Worm (Caenorhabditis elegans) whole organism, L1 larva: ENCODE measurements around the gene F28A12.10.

Experiments
- C04F5.9 ChIP-seq: sonication (generic microtip); optimal IDR thresholded peaks from 2 replicates; lab custom pipeline; 2016; ENCODE audit warnings: missing genetic modification characterization, missing compliant biosample characterization
- C16A3.4 ChIP-seq: fragments of 150-350 bp; optimal IDR thresholded peaks from 2 replicates; lab custom pipeline; 2014; ENCODE audit warnings: missing biosample characterization, missing genetic modification characterization
- C34B4.2 ChIP-seq: sonication (generic microtip); optimal IDR thresholded peaks from 2 replicates; lab custom pipeline; 2017; ENCODE audit warnings: mild to moderate bottlenecking, missing genetic modification characterization, missing compliant biosample characterization
- Y116A8C.19 ChIP-seq: sonication (generic microtip); optimal IDR thresholded peaks from 2 replicates; lab custom pipeline; 2016; ENCODE audit warnings: missing compliant biosample characterization, missing genetic modification characterization, borderline replicate concordance
- aha-1 ChIP-seq: fragments of 150-350 bp; optimal IDR thresholded peaks from 2 replicates; lab custom pipeline; 2014; ENCODE audit warnings: missing biosample characterization, missing genetic modification characterization
- blmp-1 ChIP-seq: fragments of 150-350 bp; optimal IDR thresholded peaks from 2 replicates; lab custom pipeline; 2014; ENCODE audit warnings: missing biosample characterization, missing genetic modification characterization
- ceh-63 ChIP-seq: fragments of 200-800 bp; sonication (Bioruptor generic); optimal IDR thresholded peaks from 2 replicates; lab custom pipeline; 2018; ENCODE audit warnings: mild to moderate bottlenecking, missing genetic modification characterization, missing compliant biosample characterization
- ceh-82 ChIP-seq, 3 experiments: fragments of 150-350 bp in 1 of 3; sonication (generic microtip) in 2 of 3; optimal IDR thresholded peaks; 2 replicates each; lab custom pipeline; 2014 to 2017; ENCODE audit warnings: missing biosample characterization in 3 of 3, missing genetic modification characterization in 3 of 3
- ceh-88 ChIP-seq: fragments of 200-800 bp; sonication (Bioruptor generic); IDR thresholded peaks from 2 replicates; pipeline ENCODE4 v1.3.6; 2022; ENCODE audit warnings: missing genetic modification characterization, missing compliant biosample characterization
- ceh-90 ChIP-seq: sonication (generic microtip); optimal IDR thresholded peaks from 2 replicates; lab custom pipeline; 2016; ENCODE audit warnings: missing genetic modification characterization, missing compliant biosample characterization
- efl-1 ChIP-seq, 4 experiments: fragments of 150-350 bp; optimal IDR thresholded peaks in 3 of 4; peaks in 1 of 4; 1 replicate in 1 of 4; 2 replicates in 3 of 4; lab custom pipeline; 2014; ENCODE audit warnings: missing biosample characterization in 2 of 4, missing genetic modification characterization in 2 of 4, missing genetic modification reagents in 2 of 4
- egl-13 ChIP-seq: sonication (generic microtip); optimal IDR thresholded peaks from 2 replicates; lab custom pipeline; 2016; ENCODE audit warnings: missing genotype, missing genetic modification reagents, missing genetic modification characterization, missing compliant biosample characterization
- egl-27 ChIP-seq, 2 experiments: fragments of 150-350 bp in 1 of 2; sonication (generic microtip); optimal IDR thresholded peaks; 3 replicates each; lab custom pipeline; 2017 to 2018; ENCODE audit warnings: missing biosample characterization in 2 of 2, missing genetic modification characterization in 2 of 2, missing genetic modification reagents in 2 of 2
- elt-2 ChIP-seq: sonication (generic microtip); optimal IDR thresholded peaks from 2 replicates; lab custom pipeline; 2016; ENCODE audit warnings: missing genetic modification characterization, mild to moderate bottlenecking, inconsistent platforms, missing compliant biosample characterization, missing genetic modification reagents
- elt-3 ChIP-seq, 6 experiments: fragments of 150-350 bp in 1 of 6; sonication (generic microtip); optimal IDR thresholded peaks; 2 replicates each; lab custom pipeline; 2017 to 2018; ENCODE audit warnings: missing biosample characterization in 6 of 6, missing genetic modification characterization in 6 of 6, inconsistent platforms in 1 of 6
- ets-5 ChIP-seq: fragments of 200-800 bp; sonication (Bioruptor generic); IDR thresholded peaks from 2 replicates; pipeline ENCODE4 v1.3.6; 2022; ENCODE audit warnings: missing genetic modification characterization, missing compliant biosample characterization
- fkh-10 ChIP-seq: sonication (generic microtip); optimal IDR thresholded peaks from 2 replicates; lab custom pipeline; 2017; ENCODE audit warnings: missing biosample characterization, missing genetic modification reagents, missing genetic modification characterization
- fkh-8 ChIP-seq: sonication (generic microtip); optimal IDR thresholded peaks from 2 replicates; lab custom pipeline; 2016; ENCODE audit warnings: mild to moderate bottlenecking, missing genetic modification characterization, missing compliant biosample characterization
- hlh-4 ChIP-seq: sonication (generic microtip); optimal IDR thresholded peaks from 2 replicates; lab custom pipeline; 2016; ENCODE audit warnings: mild to moderate bottlenecking, missing genetic modification characterization, missing compliant biosample characterization
- jun-1 ChIP-seq: fragments of 150-350 bp; optimal IDR thresholded peaks from 2 replicates; lab custom pipeline; 2014; ENCODE audit warnings: missing biosample characterization, missing genetic modification reagents, missing genetic modification characterization
- lin-13 ChIP-seq: fragments of 150-350 bp; optimal IDR thresholded peaks from 2 replicates; lab custom pipeline; 2014; ENCODE audit warnings: missing biosample characterization, missing genetic modification reagents, missing genetic modification characterization
- lin-14 ChIP-seq: fragments of 200-800 bp; sonication (Bioruptor generic); optimal IDR thresholded peaks from 2 replicates; lab custom pipeline; 2018; ENCODE audit warnings: mild to moderate bottlenecking, missing genetic modification characterization, moderate library complexity, missing compliant biosample characterization
- lin-35 ChIP-seq, 2 experiments: fragments of 150-350 bp; optimal IDR thresholded peaks; 2 replicates each; lab custom pipeline; 2014; ENCODE audit warnings: missing biosample characterization in 2 of 2, missing genetic modification characterization in 2 of 2, missing genetic modification reagents in 2 of 2
- lin-39 ChIP-seq: fragments of 150-350 bp; optimal IDR thresholded peaks from 2 replicates; lab custom pipeline; 2014; ENCODE audit warnings: missing biosample characterization, missing genetic modification reagents, missing genetic modification characterization
- lir-3 ChIP-seq: sonication (generic microtip); optimal IDR thresholded peaks from 2 replicates; lab custom pipeline; 2016; ENCODE audit warnings: mild to moderate bottlenecking, missing genetic modification characterization, moderate library complexity, missing compliant biosample characterization; ENCODE audit not compliant: poor library complexity
- lsy-2 ChIP-seq, 2 experiments: fragments of 150-350 bp; optimal IDR thresholded peaks; 2 replicates each; lab custom pipeline; 2014; ENCODE audit warnings: missing biosample characterization in 2 of 2, missing genetic modification characterization in 2 of 2
- mab-9 ChIP-seq: fragments of 200-800 bp; sonication (Bioruptor generic); IDR thresholded peaks from 2 replicates; pipeline ENCODE4 v1.3.6; 2022; ENCODE audit warnings: missing genetic modification reagents, missing genetic modification characterization, missing compliant biosample characterization
- mep-1 ChIP-seq: fragments of 150-350 bp; optimal IDR thresholded peaks from 2 replicates; lab custom pipeline; 2014; ENCODE audit warnings: missing biosample characterization, missing genetic modification characterization
- nhr-19 ChIP-seq: fragments of 200-800 bp; sonication (Bioruptor generic); conservative IDR thresholded peaks from 2 replicates; pipeline ENCODE4 v1.3.6; 2022; ENCODE audit warnings: missing genetic modification characterization, missing compliant biosample characterization
- nhr-20 ChIP-seq: sonication (generic microtip); optimal IDR thresholded peaks from 2 replicates; lab custom pipeline; 2016; ENCODE audit warnings: mild to moderate bottlenecking, missing genetic modification characterization, missing compliant biosample characterization
- nhr-237 ChIP-seq: fragments of 150-350 bp; optimal IDR thresholded peaks from 2 replicates; lab custom pipeline; 2014; ENCODE audit warnings: missing biosample characterization, missing genetic modification characterization
- nhr-47 ChIP-seq: sonication (generic microtip); optimal IDR thresholded peaks from 2 replicates; lab custom pipeline; 2016; ENCODE audit warnings: mild to moderate bottlenecking, missing genetic modification characterization, moderate library complexity, missing compliant biosample characterization
- nhr-71 ChIP-seq: sonication (generic microtip); optimal IDR thresholded peaks from 2 replicates; lab custom pipeline; 2016; ENCODE audit warnings: mild to moderate bottlenecking, missing genetic modification characterization, moderate library complexity, missing compliant biosample characterization
- nhr-84 ChIP-seq: sonication (generic microtip); optimal IDR thresholded peaks from 2 replicates; lab custom pipeline; 2017; ENCODE audit warnings: missing biosample characterization, missing genetic modification characterization
- nhr-85 ChIP-seq: sonication (generic microtip); peaks from one replicate; lab custom pipeline; 2016; ENCODE audit warnings: missing genetic modification characterization, inconsistent platforms, missing compliant biosample characterization
- nhr-90 ChIP-seq: sonication (generic microtip); optimal IDR thresholded peaks from 2 replicates; lab custom pipeline; 2016; ENCODE audit warnings: mild to moderate bottlenecking, missing genetic modification characterization, missing compliant biosample characterization; ENCODE audit not compliant: poor library complexity
- rnt-1 ChIP-seq: sonication (generic microtip); optimal IDR thresholded peaks from 2 replicates; lab custom pipeline; 2016; ENCODE audit warnings: mild to moderate bottlenecking, missing genetic modification characterization, moderate library complexity, missing compliant biosample characterization
- sptf-1 ChIP-seq: fragments of 150-350 bp; optimal IDR thresholded peaks from 2 replicates; lab custom pipeline; 2014; ENCODE audit warnings: missing biosample characterization, missing genetic modification characterization
- swsn-7 ChIP-seq: sonication (generic microtip); optimal IDR thresholded peaks from 2 replicates; lab custom pipeline; 2016; ENCODE audit warnings: missing genetic modification characterization, missing compliant biosample characterization
- tbx-2 ChIP-seq: sonication (generic microtip); optimal IDR thresholded peaks from 2 replicates; lab custom pipeline; 2016; ENCODE audit warnings: missing genetic modification characterization, missing compliant biosample characterization
- tlp-1 ChIP-seq: fragments of 150-350 bp; optimal IDR thresholded peaks from 2 replicates; lab custom pipeline; 2014; ENCODE audit warnings: missing biosample characterization, missing genetic modification characterization
- unc-130 ChIP-seq: fragments of 150-350 bp; optimal IDR thresholded peaks from 2 replicates; lab custom pipeline; 2017; ENCODE audit warnings: missing biosample characterization, missing genetic modification characterization, inconsistent platforms
- unc-30 ChIP-seq: sonication (generic microtip); optimal IDR thresholded peaks from 2 replicates; lab custom pipeline; 2017; ENCODE audit warnings: missing biosample characterization, missing genetic modification characterization
- unc-86 ChIP-seq: sonication (generic microtip); optimal IDR thresholded peaks from 2 replicates; lab custom pipeline; 2016; ENCODE audit warnings: missing genetic modification characterization, missing compliant biosample characterization
- xbp-1 ChIP-seq: sonication (generic microtip); optimal IDR thresholded peaks from 2 replicates; lab custom pipeline; 2016; ENCODE audit warnings: missing genetic modification characterization, missing compliant biosample characterization
- zag-1 ChIP-seq: fragments of 150-350 bp; optimal IDR thresholded peaks from 2 replicates; lab custom pipeline; 2014; ENCODE audit warnings: missing biosample characterization, missing genetic modification characterization
- zip-4 ChIP-seq: fragments of 200-800 bp; sonication (Bioruptor generic); optimal IDR thresholded peaks from 2 replicates; lab custom pipeline; 2018; ENCODE audit warnings: mild to moderate bottlenecking, missing genetic modification characterization, moderate library complexity, missing compliant biosample characterization

The F28A12.10 gene

DNA sequence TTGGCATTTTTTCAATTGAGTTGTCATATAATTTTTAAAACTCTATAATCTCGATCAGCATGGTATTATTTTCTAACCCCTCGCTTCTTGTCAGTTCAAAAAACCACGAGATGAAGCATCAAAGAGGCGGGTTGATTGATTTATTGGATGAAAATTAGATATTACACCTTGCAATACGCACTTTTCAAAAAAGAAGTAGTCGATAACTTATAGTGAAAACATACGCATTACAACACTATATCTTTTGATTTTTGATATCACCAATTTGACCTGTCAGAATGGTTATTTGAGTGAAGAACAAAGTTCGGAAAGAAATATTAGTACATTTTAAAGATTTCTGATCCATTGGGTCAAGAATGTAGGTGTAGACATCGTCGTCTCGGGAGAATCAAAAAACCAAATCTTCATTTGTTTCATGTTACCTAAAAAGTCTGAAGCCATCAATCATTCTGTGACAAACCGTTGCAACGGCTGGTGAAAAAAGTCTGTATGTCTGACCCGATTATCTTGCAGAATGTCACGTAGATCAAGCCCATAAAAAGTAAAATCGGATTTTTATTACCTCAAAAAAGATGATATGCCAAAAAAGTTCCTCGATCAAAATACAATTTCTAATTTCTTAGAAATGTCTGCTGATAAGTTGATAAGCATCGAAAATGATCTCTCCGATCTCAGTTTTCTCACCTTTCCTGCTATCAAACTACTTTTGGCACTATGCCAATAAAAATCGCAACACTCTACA is 15.7 kb upstream of the F28A12.10 start:
- TF ChIP-seq aha-1 (no peak), nhr-84 (tag; lab: Kevin White, UChicago) (no peak), ceh-82 (tag; optimal IDR thresholded peaks at IDR 0.05; lab: Kevin White, UChicago) (no peak), lin-13 (GFP tag; lab: Kevin White, UChicago) (no peak), unc-30 (tag; lab: Kevin White, UChicago) (no peak), C04F5.9 (tag; lab: Kevin White, UChicago) (no peak), nhr-47 (tag; lab: Kevin White, UChicago) (no peak), nhr-85 (tag; lab: Kevin White, UChicago) (peak; percentile 93), nhr-20 (tag; lab: Kevin White, UChicago) (peak; percentile 23), Y116A8C.19 (tag; lab: Kevin White, UChicago) (no peak), efl-1 (optimal IDR thresholded peaks at IDR 0.05; lab: Kevin White, UChicago) (no peak), efl-1 (GFP tag; optimal IDR thresholded peaks at IDR 0.05 in 1 of 2; lab: Kevin White, UChicago) (no peak), xbp-1 (tag; lab: Kevin White, UChicago) (no peak), nhr-19 (GFP tag; lab: Robert Waterston, UW) (peak; percentile 20; the same call in 1 of the 2 replicates), blmp-1 (tag; lab: Kevin White, UChicago) (peak; percentile 86), nhr-237 (tag; lab: Kevin White, UChicago) (no peak), swsn-7 (tag; lab: Kevin White, UChicago) (no peak), sptf-1 (no peak), C34B4.2 (tag; lab: Kevin White, UChicago) (no peak), lir-3 (no peak), rnt-1 (tag; lab: Kevin White, UChicago) (peak; percentile 47), mep-1 (no peak), tbx-2 (tag; lab: Kevin White, UChicago) (no peak), nhr-90 (tag; lab: Kevin White, UChicago) (peak; percentile 33), ceh-90 (tag; lab: Kevin White, UChicago) (no peak), C16A3.4 (no peak), ets-5 (GFP tag; lab: Robert Waterston, UW) (no peak), egl-27 (tag; optimal IDR thresholded peaks at IDR 0.05; lab: Kevin White, UChicago) (no peak), hlh-4 (no peak), ceh-88 (no peak), lsy-2 (tag; optimal IDR thresholded peaks at IDR 0.05; lab: Kevin White, UChicago) (no peak), tlp-1 (tag; lab: Kevin White, UChicago) (peak; percentile 10), ceh-63 (GFP tag; lab: Kevin White, UChicago) (no peak), mab-9 (GFP tag; lab: Robert Waterston, UW) (no peak), fkh-8 (tag; lab: Kevin White, UChicago) (no peak), lin-35 (GFP tag; optimal IDR thresholded peaks at IDR 0.05; lab: Kevin White, UChicago) (peak in 1 of 2 experiments; percentile 5), elt-3 (tag; optimal IDR thresholded peaks at IDR 0.05; lab: Kevin White, UChicago) (peak in 4 of 6 experiments; percentile 8 to 88 (median 58)), elt-2 (tag; lab: Kevin White, UChicago) (peak; percentile 18), lin-14 (GFP tag; lab: Kevin White, UChicago) (no peak), egl-13 (tag; lab: Kevin White, UChicago) (no peak), nhr-71 (tag; lab: Kevin White, UChicago) (peak; percentile 34), fkh-10 (GFP tag; lab: Kevin White, UChicago) (no peak), unc-130 (tag; lab: Kevin White, UChicago) (no peak), zag-1 (tag; lab: Kevin White, UChicago) (no peak), zip-4 (no peak), unc-86 (no peak), jun-1 (no peak), lin-39 (tag; lab: Kevin White, UChicago) (no peak)
